Fruit fly (Drosophila melanogaster) whole organism: ENCODE data around the gene CG14042.

Experiments
- CG8478 ChIP-seq: fragments of >200 bp; optimal IDR thresholded peaks from 2 replicates; lab custom pipeline; 2018; ENCODE audit warnings: inconsistent platforms
- Dll ChIP-seq: fragments of >200 bp; optimal IDR thresholded peaks from 2 replicates; lab custom pipeline; 2017
- EcR ChIP-seq, 2 experiments: fragments of >200 bp; optimal IDR thresholded peaks; 2 replicates each; lab custom pipeline; 2017; ENCODE audit warnings: missing biosample characterization in 2 of 2, missing genetic modification characterization in 2 of 2, missing genetic modification reagents in 2 of 2
- pan ChIP-seq: fragments of >200 bp; optimal IDR thresholded peaks from 2 replicates; lab custom pipeline; 2017
- psq ChIP-seq: fragments of >200 bp; optimal IDR thresholded peaks from 2 replicates; lab custom pipeline; 2017

- TF ChIP-seq CG8478 (lab: Kevin White, UChicago) (no peak), psq (lab: Kevin White, UChicago) (no peak), Dll (lab: Kevin White, UChicago) (no peak), pan (lab: Kevin White, UChicago) (no peak), EcR (GFP tag; optimal IDR thresholded peaks at IDR 0.05; lab: Kevin White, UChicago) (no peak)
Observed at dm6 chr2L:5072357-5072756, 34.8 kb downstream of the CG14042 start.
